Fruit fly (Drosophila melanogaster) whole organism, adult: ENCODE results near the gene CG17751.

Experiments used
- CG11617 ChIP-seq: fragments of 200-800 bp; sonication (Bioruptor generic); optimal IDR thresholded peaks from 2 replicates; lab custom pipeline; 2017; ENCODE audit warnings: mild to moderate bottlenecking, missing biosample characterization, missing genetic modification reagents, missing genetic modification characterization
- CG1620 ChIP-seq: fragments of 200-800 bp; sonication (Bioruptor generic); optimal IDR thresholded peaks from 2 replicates; lab custom pipeline; 2016; ENCODE audit warnings: missing biosample characterization, missing genetic modification characterization
- CG7045 ChIP-seq: fragments of 200-800 bp; sonication (Bioruptor generic); optimal IDR thresholded peaks from 2 replicates; lab custom pipeline; 2017; ENCODE audit warnings: missing biosample characterization, mild to moderate bottlenecking, missing genetic modification characterization
- CG7101 ChIP-seq: fragments of 200-800 bp; sonication (Bioruptor generic); optimal IDR thresholded peaks from 2 replicates; lab custom pipeline; 2018; ENCODE audit warnings: missing biosample characterization, mild to moderate bottlenecking, missing genetic modification characterization, moderate library complexity
- Crg-1 ChIP-seq: fragments of 200-800 bp; sonication (Bioruptor generic); optimal IDR thresholded peaks from 2 replicates; lab custom pipeline; 2016; ENCODE audit warnings: missing biosample characterization, missing genetic modification characterization
- cic ChIP-seq: fragments of 200-800 bp; sonication (Bioruptor generic); optimal IDR thresholded peaks from 2 replicates; lab custom pipeline; 2017; ENCODE audit warnings: missing biosample characterization, mild to moderate bottlenecking, missing genetic modification characterization, moderate library complexity
- pad ChIP-seq: fragments of 200-800 bp; sonication (Bioruptor generic); optimal IDR thresholded peaks from 3 replicates; lab custom pipeline; 2017; ENCODE audit warnings: missing biosample characterization, missing genetic modification characterization, mild to moderate bottlenecking, moderate library complexity, missing genetic modification reagents

dm6 chr3R:19571938-19572337, 35.1 kb upstream of the CG17751 start:
- TF ChIP-seq CG1620 (GFP tag; lab: Kevin White, UChicago) (no peak), pad (GFP tag; lab: Kevin White, UChicago) (no peak), Crg-1 (GFP tag; lab: Kevin White, UChicago) (no peak), CG7101 (no peak), CG7045 (no peak), CG11617 (GFP tag; lab: Kevin White, UChicago) (no peak), cic (no peak)
